Worm (Caenorhabditis elegans) whole organism, young adult: ENCODE measurements around the gene nas-25.

Experiments
- B0019.2 ChIP-seq: fragments of 200-800 bp; sonication (Bioruptor generic); conservative IDR thresholded peaks from 2 replicates; pipeline ENCODE4 v1.3.6; 2022; ENCODE audit warnings: missing genetic modification reagents, missing genetic modification characterization, missing compliant biosample characterization
- B0336.3 ChIP-seq: fragments of 200-800 bp; sonication (Bioruptor generic); IDR thresholded peaks from 2 replicates; pipeline ENCODE4 v1.3.6; 2022; ENCODE audit warnings: missing genetic modification characterization, missing compliant biosample characterization
- C06A6.2 ChIP-seq: fragments of 200-800 bp; sonication (Bioruptor generic); conservative IDR thresholded peaks from 2 replicates; pipeline ENCODE4 v1.3.6; 2022; ENCODE audit warnings: missing genetic modification characterization, missing compliant biosample characterization
- F23B12.7 ChIP-seq: sonication (generic microtip); optimal IDR thresholded peaks from 2 replicates; lab custom pipeline; 2017; ENCODE audit warnings: missing genetic modification characterization, mild to moderate bottlenecking, missing compliant biosample characterization, antibody characterized with exemption, moderate library complexity; ENCODE audit not compliant: insufficient read depth
- F52B5.7 ChIP-seq: sonication (generic microtip); optimal IDR thresholded peaks from 2 replicates; lab custom pipeline; 2016; ENCODE audit warnings: mild to moderate bottlenecking, missing genetic modification characterization, missing compliant biosample characterization
- Y67H2A.10 ChIP-seq: fragments of 200-800 bp; sonication (Bioruptor generic); conservative IDR thresholded peaks from 2 replicates; pipeline ENCODE4 v1.3.6; 2022; ENCODE audit warnings: missing genetic modification reagents, missing genetic modification characterization, missing compliant biosample characterization
- ZK185.1 ChIP-seq: sonication (generic microtip); optimal IDR thresholded peaks from 2 replicates; lab custom pipeline; 2016; ENCODE audit warnings: mild to moderate bottlenecking, missing genetic modification characterization, missing compliant biosample characterization; ENCODE audit not compliant: poor library complexity, severe bottlenecking
- ama-1 ChIP-seq, 3 experiments: fragments of 150-350 bp in 1 of 3; sonication (generic microtip) in 2 of 3; optimal IDR thresholded peaks; 2 replicates each; lab custom pipeline; 2014 to 2018; ENCODE audit warnings: missing biosample characterization in 2 of 3, missing genetic modification characterization in 2 of 3, missing genetic modification reagents in 2 of 3
- bed-1 ChIP-seq: fragments of 200-800 bp; sonication (Bioruptor generic); IDR thresholded peaks from 2 replicates; pipeline ENCODE4 v1.3.6; 2022; ENCODE audit warnings: missing genetic modification reagents, missing genetic modification characterization, missing compliant biosample characterization
- cebp-1 ChIP-seq, 2 experiments: fragments of 200-800 bp in 1 of 2; sonication (Bioruptor generic) in 1 of 2; sonication (generic microtip) in 1 of 2; IDR thresholded peaks in 1 of 2; optimal IDR thresholded peaks in 1 of 2; 2 replicates each; pipeline versions ENCODE4 v1.3.6 to Lab custom; 2017 to 2022; ENCODE audit warnings: missing compliant biosample characterization in 2 of 2, missing genetic modification characterization in 2 of 2, mild to moderate bottlenecking in 1 of 2, missing genetic modification reagents in 1 of 2, moderate library complexity in 1 of 2
- ceh-100 ChIP-seq: fragments of 200-800 bp; sonication (Bioruptor generic); IDR thresholded peaks from 2 replicates; pipeline ENCODE4 v1.3.6; 2022; ENCODE audit warnings: missing genetic modification reagents, missing genetic modification characterization, missing compliant biosample characterization
- ceh-58 ChIP-seq: fragments of 200-800 bp; sonication (Bioruptor generic); IDR thresholded peaks from 2 replicates; pipeline ENCODE4 v1.3.6; 2022; ENCODE audit warnings: missing genetic modification characterization, missing compliant biosample characterization
- ceh-79 ChIP-seq: sonication (generic microtip); optimal IDR thresholded peaks from 2 replicates; lab custom pipeline; 2017; ENCODE audit warnings: mild to moderate bottlenecking, missing genetic modification characterization, missing compliant biosample characterization
- ceh-91 ChIP-seq: fragments of 200-800 bp; sonication (Bioruptor generic); IDR thresholded peaks from 2 replicates; pipeline ENCODE4 v1.3.6; 2022; ENCODE audit warnings: missing genetic modification reagents, missing genetic modification characterization, missing compliant biosample characterization
- die-1 ChIP-seq: sonication (generic microtip); optimal IDR thresholded peaks from 2 replicates; lab custom pipeline; 2016; ENCODE audit warnings: missing genotype, mild to moderate bottlenecking, missing genetic modification characterization, missing compliant biosample characterization
- dpl-1 ChIP-seq: fragments of 150-350 bp; optimal IDR thresholded peaks from 2 replicates; lab custom pipeline; 2014; ENCODE audit warnings: missing biosample characterization, missing genetic modification reagents, missing genetic modification characterization
- egl-44 ChIP-seq: fragments of 200-800 bp; sonication (Bioruptor generic); IDR thresholded peaks from 2 replicates; pipeline ENCODE4 v1.3.6; 2022; ENCODE audit warnings: missing genetic modification reagents, missing genetic modification characterization, missing compliant biosample characterization
- ets-4 ChIP-seq: fragments of 200-800 bp; sonication (Bioruptor generic); optimal IDR thresholded peaks from 2 replicates; lab custom pipeline; 2018; ENCODE audit warnings: mild to moderate bottlenecking, missing genetic modification characterization, missing compliant biosample characterization
- fkh-3 ChIP-seq: sonication (generic microtip); optimal IDR thresholded peaks from 2 replicates; lab custom pipeline; 2016; ENCODE audit warnings: mild to moderate bottlenecking, missing genetic modification characterization, missing compliant biosample characterization
- hlh-12 ChIP-seq: sonication (generic microtip); optimal IDR thresholded peaks from 2 replicates; lab custom pipeline; 2016; ENCODE audit warnings: missing genetic modification characterization, missing compliant biosample characterization
- hmg-1.2 ChIP-seq: fragments of 200-800 bp; sonication (Bioruptor generic); IDR thresholded peaks from 2 replicates; pipeline ENCODE4 v1.3.6; 2022; ENCODE audit warnings: missing genetic modification reagents, missing genetic modification characterization, missing compliant biosample characterization
- hmg-20 ChIP-seq: fragments of 200-800 bp; sonication (Bioruptor generic); IDR thresholded peaks from 2 replicates; pipeline ENCODE4 v1.3.6; 2022; ENCODE audit warnings: missing genetic modification reagents, missing genetic modification characterization, missing compliant biosample characterization
- hrde-1 ChIP-seq: sonication (generic microtip); optimal IDR thresholded peaks from 2 replicates; lab custom pipeline; 2016; ENCODE audit warnings: missing genetic modification characterization, mild to moderate bottlenecking, missing compliant biosample characterization, moderate library complexity, missing genotype, missing genetic modification reagents, borderline replicate concordance
- lin-35 ChIP-seq, 3 experiments: fragments of 150-350 bp in 2 of 3; sonication (generic microtip) in 1 of 3; optimal IDR thresholded peaks; 2 replicates each; lab custom pipeline; 2014 to 2018; ENCODE audit warnings: missing biosample characterization in 3 of 3, missing genetic modification characterization in 3 of 3, missing genetic modification reagents in 3 of 3
- lin-40 ChIP-seq: sonication (generic microtip); optimal IDR thresholded peaks from 2 replicates; lab custom pipeline; 2016; ENCODE audit warnings: missing genetic modification characterization, mild to moderate bottlenecking, missing compliant biosample characterization, missing genotype, missing genetic modification reagents
- lsl-1 ChIP-seq: fragments of 200-800 bp; sonication (Bioruptor generic); optimal IDR thresholded peaks from 2 replicates; lab custom pipeline; 2018; ENCODE audit warnings: mild to moderate bottlenecking, missing genetic modification characterization, moderate library complexity, missing compliant biosample characterization
- mcd-1 ChIP-seq: fragments of 200-800 bp; sonication (Bioruptor generic); IDR thresholded peaks from 2 replicates; pipeline ENCODE4 v1.3.6; 2022; ENCODE audit warnings: missing genetic modification reagents, missing genetic modification characterization, missing compliant biosample characterization
- nfya-1 ChIP-seq: sonication (generic microtip); optimal IDR thresholded peaks from 2 replicates; lab custom pipeline; 2017; ENCODE audit warnings: antibody characterized with exemption, missing compliant biosample characterization, missing genetic modification characterization, borderline replicate concordance; ENCODE audit not compliant: insufficient read depth
- nhr-179 ChIP-seq: sonication (generic microtip); optimal IDR thresholded peaks from 2 replicates; lab custom pipeline; 2016; ENCODE audit warnings: mild to moderate bottlenecking, missing genetic modification characterization, missing compliant biosample characterization
- pha-4 ChIP-seq: fragments of 150-350 bp; sonication (generic microtip); optimal IDR thresholded peaks from 2 replicates; lab custom pipeline; 2014; ENCODE audit warnings: missing biosample characterization, missing genetic modification reagents, missing genetic modification characterization
- rec-8 ChIP-seq, 2 experiments: sonication (generic microtip); optimal IDR thresholded peaks; 2 replicates each; lab custom pipeline; 2016; ENCODE audit warnings: mild to moderate bottlenecking in 2 of 2, missing genetic modification characterization in 2 of 2, missing genetic modification reagents in 2 of 2, missing genotype in 2 of 2, missing biosample characterization in 1 of 2, missing compliant biosample characterization in 1 of 2, moderate library complexity in 1 of 2
- rpc-1 ChIP-seq, 2 experiments: fragments of 150-350 bp in 1 of 2; sonication (generic microtip) in 1 of 2; optimal IDR thresholded peaks; 2 replicates each; lab custom pipeline; 2014 to 2018; ENCODE audit warnings: missing biosample characterization in 1 of 2, missing genetic modification characterization in 1 of 2, missing genetic modification reagents in 1 of 2, missing genotype in 1 of 2
- snpc-1.1 ChIP-seq: sonication (generic microtip); optimal IDR thresholded peaks from 2 replicates; lab custom pipeline; 2017; ENCODE audit warnings: missing genetic modification characterization, mild to moderate bottlenecking, missing compliant biosample characterization, antibody characterized with exemption, moderate library complexity, missing genotype, missing genetic modification reagents; ENCODE audit not compliant: insufficient read depth
- sptf-2 ChIP-seq: fragments of 200-800 bp; sonication (Bioruptor generic); optimal IDR thresholded peaks from 2 replicates; lab custom pipeline; 2018; ENCODE audit warnings: mild to moderate bottlenecking, missing genetic modification characterization, missing compliant biosample characterization
- ztf-25 ChIP-seq: fragments of 200-800 bp; sonication (Bioruptor generic); IDR thresholded peaks from 2 replicates; pipeline ENCODE4 v1.3.6; 2022; ENCODE audit warnings: missing genetic modification reagents, missing genetic modification characterization, missing compliant biosample characterization

nas-25 gene

DNA sequence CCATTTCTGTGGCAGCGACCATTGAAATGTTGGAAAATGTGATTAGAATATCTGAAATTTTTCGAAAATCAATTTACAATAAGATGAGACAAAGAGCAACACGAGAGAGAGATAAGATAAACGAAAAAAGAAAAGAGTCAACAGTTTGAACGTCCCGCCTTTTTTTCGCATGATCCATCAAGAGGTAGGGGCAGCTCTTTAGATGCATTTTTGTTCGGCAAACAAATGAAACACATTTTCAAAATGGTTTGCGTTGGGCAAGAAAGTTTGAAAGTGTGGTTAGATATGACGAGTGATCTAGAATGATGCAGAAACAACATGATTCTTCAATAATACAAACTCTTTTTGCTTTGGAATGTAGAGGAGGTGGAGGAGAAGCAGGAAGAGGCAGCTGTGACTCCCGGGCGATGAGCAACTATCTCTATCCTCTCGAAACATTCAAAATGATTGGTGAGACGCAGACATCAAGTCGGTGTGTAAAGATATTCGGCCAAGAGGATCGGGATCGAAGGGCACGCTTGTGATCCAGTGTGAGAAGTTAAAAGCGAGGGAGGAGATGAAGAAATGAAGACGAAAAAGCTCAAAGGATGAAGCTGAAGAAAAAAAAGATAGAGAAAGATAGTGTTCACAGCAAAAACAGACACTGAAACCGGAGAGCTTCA, 18.7 kb downstream of the nas-25 start, which contains the start of gene F46C5.6:
F46C5.6 (minus strand) TSS at position 51 of the 662 bp plus-strand sequence.
- no peak for TF ChIP-seq ceh-79
- TF ChIP-seq pha-4 (tag; lab: Kevin White, UChicago) = no peak
- no peak for TF ChIP-seq rpc-1 (optimal IDR thresholded peaks at IDR 0.05; lab: Kevin White, UChicago)
- no peak for TF ChIP-seq rpc-1 (tag; optimal IDR thresholded peaks at IDR 0.05; lab: Kevin White, UChicago)
- no peak for TF ChIP-seq sptf-2 (GFP tag; lab: Kevin White, UChicago)
- no peak for TF ChIP-seq ceh-100 (GFP tag; lab: Robert Waterston, UW)
- no peak for TF ChIP-seq ZK185.1
- TF ChIP-seq ceh-58 (GFP tag; lab: Robert Waterston, UW) = no peak
- no peak for TF ChIP-seq die-1 (tag; lab: Kevin White, UChicago)

- TF ChIP-seq rec-8 (tag; optimal IDR thresholded peaks at IDR 0.05; lab: Kevin White, UChicago) (no peak), lin-35 (GFP tag; optimal IDR thresholded peaks at IDR 0.05; lab: Kevin White, UChicago) (no peak), ZK185.1 (no peak), C06A6.2 (GFP tag; lab: Robert Waterston, UW) (no peak), bed-1 (no peak), egl-44 (GFP tag; lab: Robert Waterston, UW) (no peak)
- TF ChIP-seq, all 124 proteins: peak for 0
Measured at ce11 chrII:8845298-8845697, 19.4 kb downstream of the nas-25 start, which contains the start of gene agxt-1. agxt-1 (plus strand) TSS chrII:8845598.

DNA sequence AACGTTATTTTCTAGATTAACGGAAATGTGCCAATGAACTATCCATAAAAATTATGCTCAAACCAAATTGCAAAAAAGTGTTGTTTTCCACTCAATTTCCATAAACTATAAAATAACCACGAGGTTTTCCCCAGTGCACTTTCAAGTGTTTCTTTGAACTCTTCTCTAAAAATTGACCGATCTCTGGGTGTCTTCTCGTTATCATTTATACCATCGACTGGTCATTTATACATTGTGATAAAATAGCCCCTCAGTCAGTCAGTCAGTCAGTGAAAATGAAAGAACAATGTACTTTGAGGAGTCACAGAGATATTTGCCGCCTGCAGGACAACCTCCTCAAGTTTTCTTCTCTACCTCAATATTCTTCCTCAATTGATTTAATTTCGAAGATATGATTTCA, 20.1 kb downstream of the nas-25 start:
- TF ChIP-seq rec-8 (tag; optimal IDR thresholded peaks at IDR 0.05; lab: Kevin White, UChicago) (no peak), B0019.2 (GFP tag; lab: Robert Waterston, UW) (no peak), ztf-25 (no peak), lsl-1 (GFP tag; lab: Kevin White, UChicago) (no peak), ceh-79 (no peak), fkh-3 (tag; lab: Kevin White, UChicago) (no peak), F52B5.7 (no peak), lin-40 (tag; lab: Kevin White, UChicago) (no peak), nhr-179 (tag; lab: Kevin White, UChicago) (no peak), ama-1 (optimal IDR thresholded peaks at IDR 0.05; lab: Kevin White, UChicago) (no peak), ama-1 (GFP tag; optimal IDR thresholded peaks at IDR 0.05; lab: Kevin White, UChicago) (no peak), hrde-1 (tag; lab: Kevin White, UChicago) (no peak), ets-4 (GFP tag; lab: Kevin White, UChicago) (no peak), hlh-12 (tag; lab: Kevin White, UChicago) (no peak), F23B12.7 (no peak), cebp-1 (GFP tag; IDR thresholded peaks at IDR 0.05; lab: Robert Waterston, UW) (no peak), cebp-1 (tag; optimal IDR thresholded peaks at IDR 0.05; lab: Kevin White, UChicago) (no peak), mcd-1 (no peak), ceh-91 (GFP tag; lab: Robert Waterston, UW) (no peak), Y67H2A.10 (GFP tag; lab: Robert Waterston, UW) (no peak)

- TF ChIP-seq ceh-91 (GFP tag; lab: Robert Waterston, UW) = no peak
- TF ChIP-seq hmg-20 (GFP tag; lab: Robert Waterston, UW) = no peak
- no peak for TF ChIP-seq hlh-12 (tag; lab: Kevin White, UChicago)
- no peak for TF ChIP-seq hmg-1.2
- TF ChIP-seq dpl-1 = no peak
- no peak for TF ChIP-seq nfya-1 (tag; lab: Kevin White, UChicago)
- TF ChIP-seq snpc-1.1 = no peak
- no peak for TF ChIP-seq B0336.3 (GFP tag; lab: Robert Waterston, UW)
- TF ChIP-seq, all 124 proteins: peak for 0
Measured at ce11 chrII:8848984-8849383, 23.1 kb downstream of the nas-25 start.
